Fruit fly (Drosophila melanogaster): ENCODE data around the gene Oatp30B.

dm6 chr2L:9545511-9545910 lies 24.5 kb downstream of the Oatp30B start, which contains the start of gene CG13114:
- TF ChIP-seq Sin3A (optimal IDR thresholded peaks at IDR 0.05) (no peak), insv (optimal IDR thresholded peaks at IDR 0.05) (no peak)
